Fruit fly (Drosophila melanogaster): ENCODE results near the gene Surf6.
A peak's percentile ranks its signal among the peaks of the same experiment; 100 is the strongest.

Gene Surf6

DNA sequence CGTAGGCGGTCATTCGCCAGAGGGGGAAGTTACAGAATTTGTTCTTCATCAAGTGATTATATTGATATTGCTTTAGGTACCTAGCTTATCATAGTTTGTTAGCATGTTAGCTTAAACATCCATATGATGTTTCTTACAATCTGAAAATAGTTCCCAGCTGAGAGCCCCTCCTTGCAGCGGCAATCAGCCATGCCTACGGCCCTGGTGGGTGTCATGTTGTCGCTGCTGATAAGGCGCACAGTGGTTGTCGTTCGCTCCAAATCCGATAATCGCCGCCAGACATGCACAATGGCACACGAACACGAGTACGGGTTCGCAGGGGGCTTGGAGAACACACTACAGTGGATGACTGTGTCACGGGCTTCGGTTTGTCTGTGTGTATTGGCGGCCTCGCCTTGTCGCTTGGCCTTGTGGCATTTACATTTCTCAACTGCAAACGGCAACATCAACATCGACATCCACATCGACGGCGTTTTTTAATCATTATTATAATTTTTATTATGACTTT, 1.3 kb upstream of the Surf6 start (continued):
- TF ChIP-seq fru (optimal IDR thresholded peaks at IDR 0.05) (no peak), Xbp1 (GFP tag; optimal IDR thresholded peaks at IDR 0.05) (peak; percentile 87), CG12155 (GFP tag; optimal IDR thresholded peaks at IDR 0.05) (peak; percentile 80), slp2 (GFP tag; optimal IDR thresholded peaks at IDR 0.05) (peak; percentile 48), CG17829 (tag; optimal IDR thresholded peaks at IDR 0.05) (peak; percentile 74), CG1792 (GFP tag; optimal IDR thresholded peaks at IDR 0.05) (peak; percentile 42), odd (GFP tag; optimal IDR thresholded peaks at IDR 0.05) (peak; percentile 72), sr (GFP tag; IDR thresholded peaks at IDR 0.05) (peak; percentile 63; the same call in 2 of the 3 replicates), Dip2 (GFP tag; IDR thresholded peaks at IDR 0.05) (no peak), org-1 (GFP tag; optimal IDR thresholded peaks at IDR 0.05) (peak; percentile 77), Hmx (GFP tag; optimal IDR thresholded peaks at IDR 0.05) (no peak), tna (GFP tag; IDR thresholded peaks at IDR 0.05; ENCODE audit: partially characterized antibody) (no peak), CG17328 (GFP tag; IDR thresholded peaks at IDR 0.05) (peak; percentile 76), zen2 (GFP tag; IDR thresholded peaks at IDR 0.05; ENCODE audit: partially characterized antibody) (no peak), lilli (GFP tag; optimal IDR thresholded peaks at IDR 0.05) (peak; percentile 91), vnd (GFP tag; IDR thresholded peaks at IDR 0.05; ENCODE audit: partially characterized antibody) (no peak), CG16779 (GFP tag; IDR thresholded peaks at IDR 0.05) (peak; percentile 75; the same call in 1 of the 2 replicates), Rfx (GFP tag; IDR thresholded peaks at IDR 0.05) (peak; percentile 92), bab2 (GFP tag; optimal IDR thresholded peaks at IDR 0.05) (peak; percentile 89), Oaz (GFP tag; IDR thresholded peaks at IDR 0.05) (peak; percentile 59; the same call in 1 of the 2 replicates), gsb (GFP tag; IDR thresholded peaks at IDR 0.05) (peak; percentile 70), CG5245 (GFP tag; optimal IDR thresholded peaks at IDR 0.05) (peak; percentile 55), Hsf (GFP tag; optimal IDR thresholded peaks at IDR 0.05) (peak; percentile 81), chm (GFP tag; IDR thresholded peaks at IDR 0.05) (peak; percentile 75), CG30431 (GFP tag; optimal IDR thresholded peaks at IDR 0.05) (peak; percentile 54), CG2678 (tag; optimal IDR thresholded peaks at IDR 0.05) (peak; percentile 83), CG5180 (GFP tag; optimal IDR thresholded peaks at IDR 0.05) (peak; percentile 49), B-H1 (GFP tag; IDR thresholded peaks at IDR 0.05) (peak; percentile 76; the same call in 2 of the 3 replicates), so (GFP tag; IDR thresholded peaks at IDR 0.05) (peak; percentile 86), pfk (GFP tag; optimal IDR thresholded peaks at IDR 0.05) (no peak), br (optimal IDR thresholded peaks at IDR 0.05) (no peak), cato (GFP tag; optimal IDR thresholded peaks at IDR 0.05; ENCODE audit: borderline replicate concordance) (peak; percentile 40), HLH3B (GFP tag; IDR thresholded peaks at IDR 0.05) (peak; percentile 76), usp (GFP tag; optimal IDR thresholded peaks at IDR 0.05) (no peak), Opbp (GFP tag; IDR thresholded peaks at IDR 0.05; ENCODE audit: partially characterized antibody) (no peak), Trl (optimal IDR thresholded peaks at IDR 0.05) (no peak), Trl (GFP tag; optimal IDR thresholded peaks at IDR 0.05) (peak; percentile 76), cwo (GFP tag; optimal IDR thresholded peaks at IDR 0.05) (peak; percentile 85), CG17359 (tag; optimal IDR thresholded peaks at IDR 0.05) (peak; percentile 77), CG9609 (GFP tag; optimal IDR thresholded peaks at IDR 0.05) (peak; percentile 79), CG8388 (GFP tag; optimal IDR thresholded peaks at IDR 0.05) (peak; percentile 61), Bdp1 (GFP tag; optimal IDR thresholded peaks at IDR 0.05) (peak; percentile 61), fd3F (GFP tag; optimal IDR thresholded peaks at IDR 0.05) (peak; percentile 61), klu (GFP tag; IDR thresholded peaks at IDR 0.05) (peak; percentile 58; the same call in 1 of the 2 replicates), inv (GFP tag; IDR thresholded peaks at IDR 0.05; ENCODE audit: partially characterized antibody) (no peak), shn (GFP tag; optimal IDR thresholded peaks at IDR 0.05) (peak; percentile 76), tgo (GFP tag; IDR thresholded peaks at IDR 0.05) (peak; percentile 84), CG7786 (GFP tag; optimal IDR thresholded peaks at IDR 0.05) (peak; percentile 85), Ravus (GFP tag; IDR thresholded peaks at IDR 0.05) (no peak; the same call in 1 of the 2 replicates), mam (GFP tag; optimal IDR thresholded peaks at IDR 0.05) (peak; percentile 83), gt (GFP tag; IDR thresholded peaks at IDR 0.05) (no peak), CG4404 (GFP tag; IDR thresholded peaks at IDR 0.05) (peak; percentile 66)
